Fruit fly (Drosophila melanogaster) Kc167 (cell line): ENCODE results near the gene CG17027.

Experiments used
- Myc ChIP-seq: fragments of >200 bp; optimal IDR thresholded peaks from 2 replicates; lab custom pipeline; 2017; ENCODE audit warnings: missing external identifiers
- h ChIP-seq: fragments of >200 bp; optimal IDR thresholded peaks from 3 replicates; lab custom pipeline; 2018; ENCODE audit warnings: missing external identifiers
- insv ChIP-seq: fragments of >200 bp; optimal IDR thresholded peaks from 3 replicates; lab custom pipeline; 2018; ENCODE audit warnings: missing external identifiers
- psq ChIP-seq: fragments of >200 bp; optimal IDR thresholded peaks from 2 replicates; lab custom pipeline; 2017; ENCODE audit warnings: missing external identifiers
- ttk ChIP-seq: sonication (Bioruptor generic); optimal IDR thresholded peaks from 2 replicates; lab custom pipeline; 2017; ENCODE audit warnings: missing external identifiers

DNA sequence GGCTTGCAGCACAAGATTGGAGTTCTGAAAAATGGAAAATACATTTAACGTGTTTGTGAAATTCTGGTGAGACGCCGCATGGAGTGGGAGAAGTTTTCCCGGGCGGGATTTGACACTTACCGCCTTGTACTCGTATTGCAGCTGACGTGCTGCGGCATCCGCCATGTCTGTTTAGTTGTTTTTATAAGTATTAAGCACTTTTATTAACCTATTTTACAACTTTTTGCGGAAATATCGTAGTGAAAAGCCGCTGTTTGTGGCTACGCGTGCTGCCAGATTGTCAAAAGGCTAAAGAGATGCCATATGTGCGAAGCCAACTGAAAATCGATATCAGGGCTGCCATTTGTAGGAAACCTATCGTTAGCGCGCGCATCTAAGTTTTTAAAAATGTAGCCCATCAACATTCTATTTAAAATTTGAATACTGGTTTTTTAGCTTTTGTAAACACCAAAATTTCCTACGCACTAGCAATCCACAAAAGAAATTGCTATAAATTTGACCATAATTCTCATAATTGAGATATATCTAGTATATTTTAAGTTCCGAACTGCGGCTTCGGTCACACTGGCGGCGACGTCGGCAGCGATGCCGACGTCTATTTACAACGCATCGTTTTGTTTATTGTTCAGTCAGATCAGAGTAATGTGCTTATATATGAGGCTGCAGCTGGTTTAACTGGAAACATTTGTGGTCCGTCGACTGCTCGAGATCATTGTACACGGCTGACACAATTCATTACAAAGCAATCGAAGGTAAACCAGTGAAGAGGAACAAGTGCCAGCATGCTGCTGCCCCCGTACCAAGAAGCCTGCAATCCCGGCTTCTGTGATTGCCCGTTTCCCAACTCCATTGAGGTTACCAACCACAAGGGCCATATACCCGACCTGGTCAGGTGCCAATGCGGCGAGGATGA lies 12.1 kb upstream of the CG17027 start, which contains the start of the genes Brr2 and CG10516:
- TF ChIP-seq psq (lab: Kevin White, UChicago): no peak
- no peak for TF ChIP-seq ttk (lab: Kevin White, UChicago)
- TF ChIP-seq Myc (lab: Kevin White, UChicago): no peak
- no peak for TF ChIP-seq h (lab: Kevin White, UChicago)
- no peak for TF ChIP-seq insv
